Fruit fly (Drosophila melanogaster): ENCODE data around the gene CG7715.

The CG7715 gene

dm6 chr3R:18741027-18741843 lies 13.0 kb upstream of the CG7715 start:
- TF ChIP-seq brk (GFP tag; optimal IDR thresholded peaks at IDR 0.05) (peak; percentile 94), CG9705 (GFP tag; optimal IDR thresholded peaks at IDR 0.05) (peak; percentile 89), Abd-B (GFP tag; optimal IDR thresholded peaks at IDR 0.05) (no peak), ey (GFP tag; optimal IDR thresholded peaks at IDR 0.05) (peak; percentile 94), usp (GFP tag; optimal IDR thresholded peaks at IDR 0.05) (no peak), Jra (GFP tag; optimal IDR thresholded peaks at IDR 0.05) (peak; percentile 68), br (GFP tag; optimal IDR thresholded peaks at IDR 0.05) (peak; percentile 92), dmrt93B (GFP tag; optimal IDR thresholded peaks at IDR 0.05) (peak; percentile 92), Dif (GFP tag; optimal IDR thresholded peaks at IDR 0.05; ENCODE audit: partially characterized antibody) (peak; percentile 25), OdsH (GFP tag; optimal IDR thresholded peaks at IDR 0.05) (peak; percentile 98), foxo (GFP tag; optimal IDR thresholded peaks at IDR 0.05) (peak; percentile 77 to 97), Hr78 (GFP tag; optimal IDR thresholded peaks at IDR 0.05) (no peak), pan (optimal IDR thresholded peaks at IDR 0.05) (no peak), dsf (GFP tag; optimal IDR thresholded peaks at IDR 0.05; ENCODE audit: borderline replicate concordance) (peak; percentile 83), woc (GFP tag; optimal IDR thresholded peaks at IDR 0.05) (peak; percentile 92), HLH106 (tag; optimal IDR thresholded peaks at IDR 0.05) (peak; percentile 98), dl (GFP tag; optimal IDR thresholded peaks at IDR 0.05; ENCODE audit: insufficient read depth in 1 of 2, partially characterized antibody in 2 of 2) (no peak), sv (GFP tag; optimal IDR thresholded peaks at IDR 0.05) (peak; percentile 91), CG32264 (GFP tag; optimal IDR thresholded peaks at IDR 0.05) (peak; percentile 90), Rel (GFP tag; optimal IDR thresholded peaks at IDR 0.05) (peak; percentile 91), Rel (tag; optimal IDR thresholded peaks at IDR 0.05) (peak; percentile 75), lola (GFP tag; optimal IDR thresholded peaks at IDR 0.05) (no peak), Hr83 (GFP tag; optimal IDR thresholded peaks at IDR 0.05; ENCODE audit: poor library complexity, severe bottlenecking) (no peak), jim (GFP tag; optimal IDR thresholded peaks at IDR 0.05) (no peak), fru (GFP tag; optimal IDR thresholded peaks at IDR 0.05) (peak; percentile 95), Vsx2 (GFP tag; optimal IDR thresholded peaks at IDR 0.05; ENCODE audit: partially characterized antibody) (peak; percentile 72), N (GFP tag; optimal IDR thresholded peaks at IDR 0.05) (no peak), rgr (GFP tag; optimal IDR thresholded peaks at IDR 0.05) (peak; percentile 98), CrebA (GFP tag; optimal IDR thresholded peaks at IDR 0.05; ENCODE audit: borderline replicate concordance) (no peak), GATAd (GFP tag; optimal IDR thresholded peaks at IDR 0.05) (peak; percentile 76), h (GFP tag; optimal IDR thresholded peaks at IDR 0.05) (peak; percentile 97), Mio (GFP tag; optimal IDR thresholded peaks at IDR 0.05) (peak; percentile 61), Hnf4 (GFP tag; optimal IDR thresholded peaks at IDR 0.05) (peak; percentile 92), Myc (optimal IDR thresholded peaks at IDR 0.05) (no peak), psq (GFP tag; optimal IDR thresholded peaks at IDR 0.05) (peak; percentile 97), sage (GFP tag; optimal IDR thresholded peaks at IDR 0.05) (peak; percentile 95), Sp1 (GFP tag; optimal IDR thresholded peaks at IDR 0.05) (peak; percentile 98), Dfd (GFP tag; optimal IDR thresholded peaks at IDR 0.05) (no peak), tai (GFP tag; optimal IDR thresholded peaks at IDR 0.05) (no peak)

Data from whole organism, wandering third instar larva.